Worm (Caenorhabditis elegans) whole organism, L4/young adult: ENCODE results near the gene R13H7.2.

Source experiments
- dao-5 ChIP-seq: sonication (generic microtip); optimal IDR thresholded peaks from 2 replicates; lab custom pipeline; 2016; ENCODE audit warnings: missing genotype, missing genetic modification characterization, moderate library complexity, missing compliant biosample characterization
- him-1 ChIP-seq: sonication (generic microtip); optimal IDR thresholded peaks from 2 replicates; lab custom pipeline; 2016; ENCODE audit warnings: missing genotype, missing genetic modification reagents, missing genetic modification characterization, missing compliant biosample characterization

- no peak for TF ChIP-seq him-1 (tag; lab: Kevin White, UChicago)
- TF ChIP-seq dao-5 (tag; lab: Kevin White, UChicago): no peak
These were observed 20.6 kb upstream of the R13H7.2 start for ce11 chrIV:6879666-6880210.
